Worm (Caenorhabditis elegans) whole organism, L1 larva: ENCODE data around the gene Y49E10.25.

Experiments used
- aly-2 ChIP-seq: fragments of 150-350 bp; optimal IDR thresholded peaks from 2 replicates; lab custom pipeline; 2014; ENCODE audit warnings: missing biosample characterization, missing genetic modification characterization
- fkh-10 ChIP-seq: sonication (generic microtip); optimal IDR thresholded peaks from 2 replicates; lab custom pipeline; 2017; ENCODE audit warnings: missing biosample characterization, missing genetic modification reagents, missing genetic modification characterization
- irx-1 ChIP-seq: sonication (generic microtip); optimal IDR thresholded peaks from 2 replicates; lab custom pipeline; 2016; ENCODE audit warnings: missing genetic modification characterization, missing compliant biosample characterization
- nhr-12 ChIP-seq: sonication (generic microtip); optimal IDR thresholded peaks from 2 replicates; lab custom pipeline; 2017; ENCODE audit warnings: missing biosample characterization, missing genetic modification characterization
- nhr-19 ChIP-seq: fragments of 200-800 bp; sonication (Bioruptor generic); conservative IDR thresholded peaks from 2 replicates; pipeline ENCODE4 v1.3.6; 2022; ENCODE audit warnings: missing genetic modification characterization, missing compliant biosample characterization
- nhr-237 ChIP-seq: fragments of 150-350 bp; optimal IDR thresholded peaks from 2 replicates; lab custom pipeline; 2014; ENCODE audit warnings: missing biosample characterization, missing genetic modification characterization
- pqm-1 ChIP-seq: sonication (generic microtip); optimal IDR thresholded peaks from 3 replicates; lab custom pipeline; 2017; ENCODE audit warnings: missing biosample characterization, missing genetic modification characterization
- tbx-2 ChIP-seq: sonication (generic microtip); optimal IDR thresholded peaks from 2 replicates; lab custom pipeline; 2016; ENCODE audit warnings: missing genetic modification characterization, missing compliant biosample characterization

- no peak for TF ChIP-seq nhr-12
- TF ChIP-seq irx-1 (tag; lab: Kevin White, UChicago): no peak
- no peak for TF ChIP-seq fkh-10 (GFP tag; lab: Kevin White, UChicago)
- no peak for TF ChIP-seq aly-2 (tag; lab: Kevin White, UChicago)
- no peak for TF ChIP-seq pqm-1 (tag; lab: Kevin White, UChicago)
- TF ChIP-seq nhr-19 (GFP tag; lab: Robert Waterston, UW): no peak
- TF ChIP-seq nhr-237 (tag; lab: Kevin White, UChicago): no peak
- no peak for TF ChIP-seq tbx-2 (tag; lab: Kevin White, UChicago)
Observed at ce11 chrIII:12491984-12492383, at the start of gene Y49E10.25.
